Worm (Caenorhabditis elegans) whole organism, young adult: ENCODE results near the gene egl-13.
A peak's percentile ranks its signal among the peaks of the same experiment; 100 is the strongest.

Source experiments
- B0261.1 ChIP-seq: sonication (generic microtip); optimal IDR thresholded peaks from 2 replicates; lab custom pipeline; 2016; ENCODE audit warnings: mild to moderate bottlenecking, missing genetic modification characterization, moderate library complexity, missing compliant biosample characterization
- C17E4.6 ChIP-seq: fragments of 200-800 bp; sonication (Bioruptor generic); IDR thresholded peaks from 2 replicates; pipeline ENCODE4 v1.3.6; 2022; ENCODE audit warnings: missing genetic modification reagents, missing genetic modification characterization, missing compliant biosample characterization
- F33H1.4 ChIP-seq: fragments of 200-800 bp; sonication (Bioruptor generic); IDR thresholded peaks from 2 replicates; pipeline ENCODE4 v1.3.6; 2022; ENCODE audit warnings: missing genetic modification reagents, missing genetic modification characterization, missing compliant biosample characterization
- F37B4.10 ChIP-seq: fragments of 200-800 bp; sonication (Bioruptor generic); IDR thresholded peaks from 2 replicates; pipeline ENCODE4 v1.3.6; 2022; ENCODE audit warnings: missing genetic modification characterization, missing compliant biosample characterization
- F57A8.1 ChIP-seq: fragments of 200-800 bp; sonication (Bioruptor generic); optimal IDR thresholded peaks from 2 replicates; lab custom pipeline; 2018; ENCODE audit warnings: mild to moderate bottlenecking, missing genetic modification characterization, moderate library complexity, missing compliant biosample characterization
- F57C9.4 ChIP-seq: sonication (generic microtip); optimal IDR thresholded peaks from 2 replicates; lab custom pipeline; 2017; ENCODE audit warnings: mild to moderate bottlenecking, missing genetic modification characterization, missing compliant biosample characterization
- Y53G8AR.9 ChIP-seq: fragments of 200-800 bp; sonication (Bioruptor generic); conservative IDR thresholded peaks from 2 replicates; pipeline ENCODE4 v1.3.6; 2022; ENCODE audit warnings: missing genetic modification reagents, missing genetic modification characterization, missing compliant biosample characterization
- Y67H2A.10 ChIP-seq: fragments of 200-800 bp; sonication (Bioruptor generic); conservative IDR thresholded peaks from 2 replicates; pipeline ENCODE4 v1.3.6; 2022; ENCODE audit warnings: missing genetic modification reagents, missing genetic modification characterization, missing compliant biosample characterization
- Y79H2A.3 ChIP-seq: fragments of 200-800 bp; sonication (Bioruptor generic); conservative IDR thresholded peaks from 2 replicates; pipeline ENCODE4 v1.3.6; 2022; ENCODE audit warnings: missing genetic modification reagents, missing genetic modification characterization, missing compliant biosample characterization
- Y95B8A.8 ChIP-seq: fragments of 200-800 bp; sonication (Bioruptor generic); IDR thresholded peaks from 2 replicates; pipeline ENCODE4 v1.3.6; 2022; ENCODE audit warnings: missing genetic modification reagents, missing genetic modification characterization, missing compliant biosample characterization
- ZK185.1 ChIP-seq: sonication (generic microtip); optimal IDR thresholded peaks from 2 replicates; lab custom pipeline; 2016; ENCODE audit warnings: mild to moderate bottlenecking, missing genetic modification characterization, missing compliant biosample characterization; ENCODE audit not compliant: poor library complexity, severe bottlenecking
- ama-1 ChIP-seq, 3 experiments: fragments of 150-350 bp in 1 of 3; sonication (generic microtip) in 2 of 3; optimal IDR thresholded peaks; 2 replicates each; lab custom pipeline; 2014 to 2018; ENCODE audit warnings: missing biosample characterization in 2 of 3, missing genetic modification characterization in 2 of 3, missing genetic modification reagents in 2 of 3
- aptf-2 ChIP-seq: fragments of 200-800 bp; sonication (Bioruptor generic); conservative IDR thresholded peaks from 2 replicates; pipeline ENCODE4 v1.3.6; 2022; ENCODE audit warnings: missing genetic modification reagents, missing genetic modification characterization, missing compliant biosample characterization
- attf-3 ChIP-seq: fragments of 200-800 bp; sonication (Bioruptor generic); conservative IDR thresholded peaks from 2 replicates; pipeline ENCODE4 v1.3.6; 2022; ENCODE audit warnings: missing genetic modification reagents, missing genetic modification characterization, missing compliant biosample characterization
- attf-6 ChIP-seq: fragments of 200-800 bp; sonication (Bioruptor generic); IDR thresholded peaks from 2 replicates; pipeline ENCODE4 v1.3.6; 2022; ENCODE audit warnings: missing genetic modification reagents, missing genetic modification characterization, missing compliant biosample characterization
- bed-1 ChIP-seq: fragments of 200-800 bp; sonication (Bioruptor generic); IDR thresholded peaks from 2 replicates; pipeline ENCODE4 v1.3.6; 2022; ENCODE audit warnings: missing genetic modification reagents, missing genetic modification characterization, missing compliant biosample characterization
- bed-2 ChIP-seq: fragments of 200-800 bp; sonication (Bioruptor generic); IDR thresholded peaks from 2 replicates; pipeline ENCODE4 v1.3.6; 2022; ENCODE audit warnings: missing genetic modification reagents, missing genetic modification characterization, missing compliant biosample characterization
- ccch-3 ChIP-seq: fragments of 200-800 bp; sonication (Bioruptor generic); optimal IDR thresholded peaks from 2 replicates; lab custom pipeline; 2018; ENCODE audit warnings: mild to moderate bottlenecking, missing genetic modification characterization, missing compliant biosample characterization
- ceh-58 ChIP-seq: fragments of 200-800 bp; sonication (Bioruptor generic); IDR thresholded peaks from 2 replicates; pipeline ENCODE4 v1.3.6; 2022; ENCODE audit warnings: missing genetic modification characterization, missing compliant biosample characterization
- chd-7 ChIP-seq: sonication (generic microtip); optimal IDR thresholded peaks from 2 replicates; lab custom pipeline; 2016; ENCODE audit warnings: mild to moderate bottlenecking, missing genetic modification characterization, moderate library complexity, missing compliant biosample characterization
- dpl-1 ChIP-seq: fragments of 150-350 bp; optimal IDR thresholded peaks from 2 replicates; lab custom pipeline; 2014; ENCODE audit warnings: missing biosample characterization, missing genetic modification reagents, missing genetic modification characterization
- efl-1 ChIP-seq: fragments of 150-350 bp; optimal IDR thresholded peaks from 2 replicates; lab custom pipeline; 2014; ENCODE audit warnings: missing biosample characterization, missing genetic modification reagents, missing genetic modification characterization
- egl-18 ChIP-seq: fragments of 200-800 bp; sonication (Bioruptor generic); IDR thresholded peaks from 2 replicates; pipeline ENCODE4 v1.3.6; 2022; ENCODE audit warnings: missing genetic modification reagents, missing genetic modification characterization, missing compliant biosample characterization
- ekl-4 ChIP-seq: fragments of 200-800 bp; sonication (Bioruptor generic); IDR thresholded peaks from 2 replicates; pipeline ENCODE4 v1.3.6; 2022; ENCODE audit warnings: missing genetic modification reagents, missing genetic modification characterization, missing compliant biosample characterization
- fkh-3 ChIP-seq: sonication (generic microtip); optimal IDR thresholded peaks from 2 replicates; lab custom pipeline; 2016; ENCODE audit warnings: mild to moderate bottlenecking, missing genetic modification characterization, missing compliant biosample characterization
- hlh-12 ChIP-seq: sonication (generic microtip); optimal IDR thresholded peaks from 2 replicates; lab custom pipeline; 2016; ENCODE audit warnings: missing genetic modification characterization, missing compliant biosample characterization
- hlh-26 ChIP-seq: fragments of 200-800 bp; sonication (Bioruptor generic); conservative IDR thresholded peaks from 2 replicates; pipeline ENCODE4 v1.3.6; 2022; ENCODE audit warnings: missing genetic modification reagents, missing genetic modification characterization, missing compliant biosample characterization
- lin-26 ChIP-seq: fragments of 200-800 bp; sonication (Bioruptor generic); IDR thresholded peaks from 2 replicates; pipeline ENCODE4 v1.3.6; 2022; ENCODE audit warnings: missing genetic modification reagents, missing genetic modification characterization, missing compliant biosample characterization
- lin-35 ChIP-seq, 3 experiments: fragments of 150-350 bp in 2 of 3; sonication (generic microtip) in 1 of 3; optimal IDR thresholded peaks; 2 replicates each; lab custom pipeline; 2014 to 2018; ENCODE audit warnings: missing biosample characterization in 3 of 3, missing genetic modification characterization in 3 of 3, missing genetic modification reagents in 3 of 3
- lin-40 ChIP-seq: sonication (generic microtip); optimal IDR thresholded peaks from 2 replicates; lab custom pipeline; 2016; ENCODE audit warnings: missing genetic modification characterization, mild to moderate bottlenecking, missing compliant biosample characterization, missing genotype, missing genetic modification reagents
- lin-54 ChIP-seq: fragments of 200-800 bp; sonication (Bioruptor generic); optimal IDR thresholded peaks from 2 replicates; lab custom pipeline; 2018; ENCODE audit warnings: mild to moderate bottlenecking, missing genetic modification characterization, missing compliant biosample characterization
- lir-1 ChIP-seq: fragments of 200-800 bp; sonication (Bioruptor generic); conservative IDR thresholded peaks from 2 replicates; pipeline ENCODE4 v1.3.6; 2022; ENCODE audit warnings: missing genetic modification reagents, missing genetic modification characterization, missing compliant biosample characterization
- mcd-1 ChIP-seq: fragments of 200-800 bp; sonication (Bioruptor generic); IDR thresholded peaks from 2 replicates; pipeline ENCODE4 v1.3.6; 2022; ENCODE audit warnings: missing genetic modification reagents, missing genetic modification characterization, missing compliant biosample characterization
- mes-4 ChIP-seq: sonication (generic microtip); optimal IDR thresholded peaks from 2 replicates; lab custom pipeline; 2016; ENCODE audit warnings: missing genotype, missing genetic modification characterization, missing compliant biosample characterization
- nhr-120 ChIP-seq: fragments of 200-800 bp; sonication (Bioruptor generic); IDR thresholded peaks from 2 replicates; pipeline ENCODE4 v1.3.6; 2022; ENCODE audit warnings: missing genetic modification characterization, missing compliant biosample characterization
- nhr-90 ChIP-seq: sonication (generic microtip); optimal IDR thresholded peaks from 2 replicates; lab custom pipeline; 2016; ENCODE audit warnings: missing genotype, mild to moderate bottlenecking, missing genetic modification characterization, missing compliant biosample characterization
- rcor-1 ChIP-seq: fragments of 200-800 bp; sonication (Bioruptor generic); IDR thresholded peaks from 2 replicates; pipeline ENCODE4 v1.3.6; 2022; ENCODE audit warnings: missing genetic modification reagents, missing genetic modification characterization, missing compliant biosample characterization
- repo-1 ChIP-seq: sonication (generic microtip); optimal IDR thresholded peaks from 2 replicates; lab custom pipeline; 2017; ENCODE audit warnings: mild to moderate bottlenecking, missing genetic modification characterization, missing compliant biosample characterization
- sea-2 ChIP-seq: fragments of 200-800 bp; sonication (Bioruptor generic); IDR thresholded peaks from 2 replicates; pipeline ENCODE4 v1.3.6; 2022; ENCODE audit warnings: missing genetic modification characterization, missing compliant biosample characterization
- snpc-1.1 ChIP-seq: sonication (generic microtip); optimal IDR thresholded peaks from 2 replicates; lab custom pipeline; 2017; ENCODE audit warnings: missing genetic modification characterization, mild to moderate bottlenecking, missing compliant biosample characterization, antibody characterized with exemption, moderate library complexity, missing genotype, missing genetic modification reagents; ENCODE audit not compliant: insufficient read depth
- snpc-4 ChIP-seq, 5 experiments: fragments of 150-350 bp in 1 of 5; sonication (generic microtip) in 4 of 5; optimal IDR thresholded peaks; 2 replicates each; lab custom pipeline; 2014 to 2018; ENCODE audit warnings: missing genetic modification characterization in 5 of 5, missing biosample characterization in 3 of 5, antibody characterized with exemption in 2 of 5, mild to moderate bottlenecking in 2 of 5, missing compliant biosample characterization in 2 of 5, missing genotype in 2 of 5, moderate library complexity in 2 of 5, missing genetic modification reagents in 1 of 5
- tbp1 ChIP-seq: fragments of 200-800 bp; sonication (Bioruptor generic); optimal IDR thresholded peaks from 2 replicates; lab custom pipeline; 2018; ENCODE audit warnings: mild to moderate bottlenecking, missing genetic modification characterization, missing compliant biosample characterization
- tbx-9 ChIP-seq: sonication (generic microtip); optimal IDR thresholded peaks from 2 replicates; lab custom pipeline; 2016; ENCODE audit warnings: borderline replicate concordance, missing genetic modification characterization, inconsistent platforms, missing compliant biosample characterization
- tlf-1 ChIP-seq: fragments of 200-800 bp; sonication (Bioruptor generic); optimal IDR thresholded peaks from 2 replicates; lab custom pipeline; 2018; ENCODE audit warnings: mild to moderate bottlenecking, missing genetic modification characterization, missing compliant biosample characterization
- unc-62 ChIP-seq: fragments of 150-350 bp; optimal IDR thresholded peaks from 2 replicates; lab custom pipeline; 2014; ENCODE audit warnings: missing biosample characterization, missing genetic modification reagents, missing genetic modification characterization
- zim-3 ChIP-seq: sonication (generic microtip); optimal IDR thresholded peaks from 2 replicates; lab custom pipeline; 2017; ENCODE audit warnings: mild to moderate bottlenecking, missing genetic modification characterization, moderate library complexity, missing compliant biosample characterization
- ztf-18 ChIP-seq: sonication (generic microtip); optimal IDR thresholded peaks from 2 replicates; lab custom pipeline; 2016; ENCODE audit warnings: missing genotype, mild to moderate bottlenecking, missing genetic modification characterization, missing compliant biosample characterization
- ztf-22 ChIP-seq: fragments of 200-800 bp; sonication (Bioruptor generic); optimal IDR thresholded peaks from 2 replicates; lab custom pipeline; 2018; ENCODE audit warnings: mild to moderate bottlenecking, missing genetic modification characterization, moderate library complexity, missing compliant biosample characterization
- ztf-6 ChIP-seq: fragments of 200-800 bp; sonication (Bioruptor generic); IDR thresholded peaks from 2 replicates; pipeline ENCODE4 v1.3.6; 2022; ENCODE audit warnings: missing genetic modification reagents, missing genetic modification characterization, missing compliant biosample characterization

egl-13 gene

DNA sequence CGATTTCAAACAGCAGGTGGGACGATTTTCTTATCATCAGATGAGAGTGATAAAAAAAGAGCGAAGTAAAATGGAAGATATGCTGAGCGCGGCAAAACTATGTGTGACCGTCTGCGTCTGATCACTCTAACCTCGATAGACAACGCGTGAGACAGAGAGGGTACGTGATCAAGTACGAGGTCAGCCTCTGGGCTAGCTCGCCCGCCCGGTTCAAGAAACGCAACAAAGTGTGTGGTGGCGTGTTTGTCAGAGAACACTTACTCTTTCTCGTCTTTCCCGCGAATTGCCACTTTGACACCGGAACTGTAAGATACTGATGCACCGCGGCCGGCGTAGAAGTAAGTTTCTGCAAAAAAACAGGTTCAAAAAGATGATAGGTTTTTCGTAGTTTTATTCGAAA is 32.6 kb downstream of the egl-13 start (continued):
- TF ChIP-seq Y79H2A.3 (GFP tag; lab: Robert Waterston, UW) (no peak), zim-3 (tag; lab: Kevin White, UChicago) (no peak), egl-18 (no peak), C17E4.6 (GFP tag; lab: Robert Waterston, UW) (no peak), Y67H2A.10 (GFP tag; lab: Robert Waterston, UW) (no peak), F37B4.10 (GFP tag; lab: Robert Waterston, UW) (no peak), mes-4 (tag; lab: Kevin White, UChicago) (no peak), lin-54 (GFP tag; lab: Kevin White, UChicago) (peak; percentile 6), repo-1 (no peak), tlf-1 (GFP tag; lab: Kevin White, UChicago) (no peak), lin-26 (GFP tag; lab: Robert Waterston, UW) (peak; percentile 76), lir-1 (GFP tag; lab: Robert Waterston, UW) (no peak), hlh-12 (tag; lab: Kevin White, UChicago) (no peak), mcd-1 (GFP tag; lab: Robert Waterston, UW) (0 out of 2 replicates have a peak, but pooled peaks have one; percentile 32), tbp1 (GFP tag; lab: Kevin White, UChicago) (peak; percentile 23), ccch-3 (GFP tag; lab: Kevin White, UChicago) (no peak), nhr-120 (GFP tag; lab: Robert Waterston, UW) (no peak), lin-35 (GFP tag; optimal IDR thresholded peaks at IDR 0.05; lab: Kevin White, UChicago) (no peak), Y95B8A.8 (GFP tag; lab: Robert Waterston, UW) (no peak), nhr-90 (tag; lab: Kevin White, UChicago) (peak; percentile 21), attf-6 (GFP tag; lab: Robert Waterston, UW) (no peak), ztf-22 (GFP tag; lab: Kevin White, UChicago) (peak; percentile 43), aptf-2 (no peak), ZK185.1 (tag; lab: Kevin White, UChicago) (peak; percentile 19), efl-1 (GFP tag; lab: Kevin White, UChicago) (no peak), chd-7 (peak; percentile 18), Y53G8AR.9 (GFP tag; lab: Robert Waterston, UW) (no peak), bed-1 (GFP tag; lab: Robert Waterston, UW) (no peak), sea-2 (GFP tag; lab: Robert Waterston, UW) (no peak), ekl-4 (GFP tag; lab: Robert Waterston, UW) (peak; percentile 48; the same call in 1 of the 2 replicates), F57C9.4 (tag; lab: Kevin White, UChicago) (no peak), tbx-9 (tag; lab: Kevin White, UChicago) (no peak), hlh-26 (GFP tag; lab: Robert Waterston, UW) (no peak), ceh-58 (GFP tag; lab: Robert Waterston, UW) (no peak), F33H1.4 (GFP tag; lab: Robert Waterston, UW) (no peak), bed-2 (GFP tag; lab: Robert Waterston, UW) (no peak), ztf-18 (tag; lab: Kevin White, UChicago) (no peak), unc-62 (GFP tag; lab: Kevin White, UChicago) (no peak), F57A8.1 (no peak), lin-40 (tag; lab: Kevin White, UChicago) (peak; percentile 34), rcor-1 (no peak), snpc-4 (GFP tag; optimal IDR thresholded peaks at IDR 0.05; lab: Kevin White, UChicago) (no peak), snpc-4 (tag; optimal IDR thresholded peaks at IDR 0.05; lab: Kevin White, UChicago) (no peak), ztf-6 (GFP tag; lab: Robert Waterston, UW) (no peak), dpl-1 (GFP tag; lab: Kevin White, UChicago) (no peak), fkh-3 (tag; lab: Kevin White, UChicago) (no peak), ama-1 (optimal IDR thresholded peaks at IDR 0.05; lab: Kevin White, UChicago) (no peak), ama-1 (GFP tag; optimal IDR thresholded peaks at IDR 0.05; lab: Kevin White, UChicago) (no peak), attf-3 (GFP tag; lab: Robert Waterston, UW) (no peak), snpc-1.1 (tag; lab: Kevin White, UChicago) (no peak), B0261.1 (no peak)
